Worm (Caenorhabditis elegans): ENCODE results near the gene ttr-36.

The ttr-36 gene

DNA sequence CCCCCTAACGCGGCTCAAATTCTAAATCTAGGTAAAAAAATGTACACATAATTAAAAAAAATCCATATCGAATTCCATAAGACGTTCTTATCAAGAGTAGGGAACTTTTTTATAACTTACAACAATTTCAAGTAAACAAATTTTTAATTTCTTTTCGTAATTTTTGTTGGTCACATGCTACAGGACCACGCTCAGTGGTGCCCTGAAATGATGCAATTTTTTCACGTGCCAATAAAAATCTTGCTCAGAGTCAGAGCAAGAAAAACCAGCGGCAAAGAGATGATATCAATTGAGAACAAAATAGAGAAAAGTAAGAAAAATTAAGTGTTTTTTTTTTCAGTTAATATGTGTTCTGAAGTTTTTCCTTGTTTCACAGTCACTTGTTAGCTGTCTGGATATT is 21.2 kb downstream of the ttr-36 start:
- no peak for TF ChIP-seq sox-2 (GFP tag; IDR thresholded peaks at IDR 0.05)
- no peak for TF ChIP-seq nfya-1 (tag; optimal IDR thresholded peaks at IDR 0.05)
- no peak for TF ChIP-seq ceh-22 (tag; optimal IDR thresholded peaks at IDR 0.05)
- no peak for TF ChIP-seq rnt-1 (tag; optimal IDR thresholded peaks at IDR 0.05)
- no peak for TF ChIP-seq ceh-24 (tag; optimal IDR thresholded peaks at IDR 0.05)
- TF ChIP-seq syd-9 (tag; optimal IDR thresholded peaks at IDR 0.05): no peak
- no peak for TF ChIP-seq pax-1 (tag; optimal IDR thresholded peaks at IDR 0.05)
- no peak for TF ChIP-seq ref-2 (tag; optimal IDR thresholded peaks at IDR 0.05)
- no peak for TF ChIP-seq ceh-30 (tag; optimal IDR thresholded peaks at IDR 0.05)
- no peak for TF ChIP-seq sdc-2 (tag; optimal IDR thresholded peaks at IDR 0.05)
- no peak for TF ChIP-seq pat-9 (tag; optimal IDR thresholded peaks at IDR 0.05)
- TF ChIP-seq ceh-19 (GFP tag; optimal IDR thresholded peaks at IDR 0.05): no peak
- TF ChIP-seq nhr-11 (tag; optimal IDR thresholded peaks at IDR 0.05): no peak
- no peak for TF ChIP-seq C38D4.7 (GFP tag; optimal IDR thresholded peaks at IDR 0.05)
- TF ChIP-seq unc-55 (GFP tag; optimal IDR thresholded peaks at IDR 0.05): no peak
- no peak for TF ChIP-seq tbx-2 (tag; optimal IDR thresholded peaks at IDR 0.05)
- TF ChIP-seq pha-2 (tag; optimal IDR thresholded peaks at IDR 0.05): no peak
- TF ChIP-seq madf-2 (tag; optimal IDR thresholded peaks at IDR 0.05): no peak

DNA sequence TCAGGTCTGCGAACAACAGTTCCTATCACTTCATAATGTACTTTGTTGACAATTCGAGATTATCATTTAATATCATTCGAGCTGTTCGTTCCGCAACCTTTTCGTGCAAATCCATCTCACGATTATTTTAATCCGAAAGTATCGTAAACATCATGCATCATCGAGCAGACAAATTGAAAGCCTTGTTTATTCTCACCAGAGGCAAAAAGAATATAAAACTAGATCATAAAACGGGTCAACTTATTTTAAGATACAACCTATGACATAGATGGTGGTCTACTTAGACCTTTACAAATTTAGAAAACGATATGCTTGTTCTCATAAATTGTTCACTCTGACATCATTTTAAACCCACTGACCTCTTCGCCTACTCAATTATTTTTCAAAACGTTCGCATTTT is 22.3 kb downstream of the ttr-36 start:
- TF ChIP-seq che-1 (tag; optimal IDR thresholded peaks at IDR 0.05) (no peak), C38D4.7 (GFP tag; optimal IDR thresholded peaks at IDR 0.05) (no peak), ceh-14 (tag; optimal IDR thresholded peaks at IDR 0.05) (no peak), ceh-24 (tag; optimal IDR thresholded peaks at IDR 0.05) (no peak), ceh-48 (tag; optimal IDR thresholded peaks at IDR 0.05) (no peak), unc-42 (tag; optimal IDR thresholded peaks at IDR 0.05) (no peak), sox-2 (GFP tag; IDR thresholded peaks at IDR 0.05) (no peak), ceh-19 (GFP tag; optimal IDR thresholded peaks at IDR 0.05) (no peak), pha-4 (tag; optimal IDR thresholded peaks at IDR 0.05) (no peak), ets-4 (tag; optimal IDR thresholded peaks at IDR 0.05) (no peak), fkh-10 (GFP tag; optimal IDR thresholded peaks at IDR 0.05) (no peak), ceh-30 (tag; optimal IDR thresholded peaks at IDR 0.05) (no peak)

DNA sequence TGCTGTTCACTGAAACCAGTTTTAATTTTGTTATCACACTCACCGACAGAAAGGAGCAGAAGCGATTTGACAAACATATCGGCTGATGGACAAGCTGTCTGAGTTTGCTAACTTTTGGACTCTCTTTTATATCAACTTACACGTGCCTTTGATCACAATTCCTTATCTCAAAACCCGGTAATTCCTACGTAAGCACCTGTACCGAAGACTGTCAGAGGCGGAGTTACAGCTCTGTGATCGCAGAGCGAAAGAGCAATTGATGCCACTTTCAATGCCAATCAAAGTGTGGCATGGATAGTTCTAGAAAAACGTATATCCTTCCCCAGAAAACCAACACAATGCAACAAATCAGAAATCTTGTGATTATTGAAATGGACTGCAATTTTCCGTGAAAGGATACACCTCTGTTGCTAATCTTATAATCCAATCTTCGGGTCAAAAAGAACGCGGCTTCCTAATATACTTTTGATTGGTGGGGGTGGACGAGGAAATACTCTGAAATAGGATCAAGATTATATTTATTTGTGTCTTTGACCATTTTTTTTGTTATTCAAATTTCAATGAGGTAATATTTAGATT is 26.1 kb downstream of the ttr-36 start, which contains the start of gene ilys-5:
ilys-5 (minus strand) TSS at position 140 of the 579 bp plus-strand sequence.
- TF ChIP-seq ceh-2 (tag; optimal IDR thresholded peaks at IDR 0.05) (no peak), pha-4 (tag; optimal IDR thresholded peaks at IDR 0.05) (no peak), hlh-8 (tag; optimal IDR thresholded peaks at IDR 0.05) (no peak), T23F11.4 (GFP tag; optimal IDR thresholded peaks at IDR 0.05) (no peak), tbx-2 (tag; optimal IDR thresholded peaks at IDR 0.05) (no peak), ahr-1 (tag; optimal IDR thresholded peaks at IDR 0.05) (no peak), ceh-22 (tag; optimal IDR thresholded peaks at IDR 0.05) (no peak), zip-5 (tag; optimal IDR thresholded peaks at IDR 0.05) (no peak), odd-2 (tag; optimal IDR thresholded peaks at IDR 0.05) (no peak), madf-2 (tag; optimal IDR thresholded peaks at IDR 0.05) (no peak), K02D7.2 (tag; optimal IDR thresholded peaks at IDR 0.05) (no peak), fkh-10 (GFP tag; optimal IDR thresholded peaks at IDR 0.05) (no peak), ceh-48 (tag; optimal IDR thresholded peaks at IDR 0.05) (no peak), F13H6.1 (tag; optimal IDR thresholded peaks at IDR 0.05) (no peak), ref-2 (tag; optimal IDR thresholded peaks at IDR 0.05) (no peak), ceh-6 (GFP tag; optimal IDR thresholded peaks at IDR 0.05) (no peak)

DNA sequence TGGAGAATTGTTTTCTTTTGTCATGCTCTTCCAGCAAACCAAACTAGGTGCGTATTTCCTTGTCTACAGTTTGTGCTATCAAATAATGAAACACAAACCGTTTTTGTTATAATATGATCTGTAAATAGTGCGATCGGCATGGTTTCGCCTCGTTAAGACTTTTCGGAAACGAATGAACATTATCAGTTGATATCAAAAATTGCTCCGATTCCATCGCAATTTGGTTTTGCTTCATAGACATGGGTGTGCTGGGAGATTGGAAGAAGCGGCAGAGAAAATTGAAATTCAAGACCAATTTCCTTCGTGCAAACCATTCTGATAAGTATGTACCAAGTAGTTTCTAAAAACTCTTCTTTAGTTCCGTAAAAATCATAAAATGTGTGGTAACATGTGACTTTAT is 27.3 kb downstream of the ttr-36 start:
- TF ChIP-seq nfya-1 (tag; optimal IDR thresholded peaks at IDR 0.05): no peak
- no peak for TF ChIP-seq zip-5 (tag; optimal IDR thresholded peaks at IDR 0.05)
- no peak for TF ChIP-seq madf-2 (tag; optimal IDR thresholded peaks at IDR 0.05)
- no peak for TF ChIP-seq hlh-8 (tag; optimal IDR thresholded peaks at IDR 0.05)
- no peak for TF ChIP-seq T23F11.4 (GFP tag; optimal IDR thresholded peaks at IDR 0.05)
- no peak for TF ChIP-seq ceh-2 (tag; optimal IDR thresholded peaks at IDR 0.05)
- no peak for TF ChIP-seq nhr-232 (tag; optimal IDR thresholded peaks at IDR 0.05)
- TF ChIP-seq sdc-2 (tag; optimal IDR thresholded peaks at IDR 0.05): no peak
- no peak for TF ChIP-seq ahr-1 (tag; optimal IDR thresholded peaks at IDR 0.05)
- TF ChIP-seq C08G9.2 (tag; optimal IDR thresholded peaks at IDR 0.05): no peak
- TF ChIP-seq K09A11.1 (tag; optimal IDR thresholded peaks at IDR 0.05; ENCODE audit: insufficient read depth): no peak
- no peak for TF ChIP-seq pros-1 (tag; optimal IDR thresholded peaks at IDR 0.05)
- TF ChIP-seq K02D7.2 (tag; optimal IDR thresholded peaks at IDR 0.05): no peak
